Worm (Caenorhabditis elegans) whole organism, young adult: ENCODE data around the gene fbxa-61.

Experiments
- B0261.1 ChIP-seq: sonication (generic microtip); optimal IDR thresholded peaks from 2 replicates; lab custom pipeline; 2016; ENCODE audit warnings: mild to moderate bottlenecking, missing genetic modification characterization, moderate library complexity, missing compliant biosample characterization
- C06A6.2 ChIP-seq: fragments of 200-800 bp; sonication (Bioruptor generic); conservative IDR thresholded peaks from 2 replicates; pipeline ENCODE4 v1.3.6; 2022; ENCODE audit warnings: missing genetic modification characterization, missing compliant biosample characterization
- F22D6.2 ChIP-seq: sonication (generic microtip); optimal IDR thresholded peaks from 2 replicates; lab custom pipeline; 2016; ENCODE audit warnings: mild to moderate bottlenecking, missing genetic modification characterization, missing compliant biosample characterization
- F23B12.7 ChIP-seq: sonication (generic microtip); optimal IDR thresholded peaks from 2 replicates; lab custom pipeline; 2017; ENCODE audit warnings: missing genetic modification characterization, mild to moderate bottlenecking, missing compliant biosample characterization, antibody characterized with exemption, moderate library complexity; ENCODE audit not compliant: insufficient read depth
- F33H1.4 ChIP-seq: fragments of 200-800 bp; sonication (Bioruptor generic); IDR thresholded peaks from 2 replicates; pipeline ENCODE4 v1.3.6; 2022; ENCODE audit warnings: missing genetic modification reagents, missing genetic modification characterization, missing compliant biosample characterization
- F37B4.10 ChIP-seq: fragments of 200-800 bp; sonication (Bioruptor generic); IDR thresholded peaks from 2 replicates; pipeline ENCODE4 v1.3.6; 2022; ENCODE audit warnings: missing genetic modification characterization, missing compliant biosample characterization
- F49E8.2 ChIP-seq: sonication (generic microtip); optimal IDR thresholded peaks from 3 replicates; lab custom pipeline; 2017; ENCODE audit warnings: missing genetic modification characterization, mild to moderate bottlenecking, missing compliant biosample characterization, antibody characterized with exemption, moderate library complexity; ENCODE audit not compliant: insufficient read depth
- F52B5.7 ChIP-seq: sonication (generic microtip); optimal IDR thresholded peaks from 2 replicates; lab custom pipeline; 2016; ENCODE audit warnings: mild to moderate bottlenecking, missing genetic modification characterization, missing compliant biosample characterization
- F55B11.4 ChIP-seq: sonication (generic microtip); optimal IDR thresholded peaks from 2 replicates; lab custom pipeline; 2016; ENCODE audit warnings: missing compliant biosample characterization, missing genetic modification characterization, borderline replicate concordance; ENCODE audit not compliant: insufficient read depth
- F57C9.4 ChIP-seq: sonication (generic microtip); optimal IDR thresholded peaks from 2 replicates; lab custom pipeline; 2017; ENCODE audit warnings: mild to moderate bottlenecking, missing genetic modification characterization, missing compliant biosample characterization
- K11D2.4 ChIP-seq: fragments of 200-800 bp; sonication (Bioruptor generic); IDR thresholded peaks from 2 replicates; pipeline ENCODE4 v1.3.6; 2022; ENCODE audit warnings: missing genetic modification reagents, missing genetic modification characterization, missing compliant biosample characterization
- K12H6.12 ChIP-seq: fragments of 200-800 bp; sonication (Bioruptor generic); optimal IDR thresholded peaks from 2 replicates; lab custom pipeline; 2018; ENCODE audit warnings: mild to moderate bottlenecking, missing genetic modification characterization, missing compliant biosample characterization
- T07F8.4 ChIP-seq: sonication (generic microtip); optimal IDR thresholded peaks from 2 replicates; lab custom pipeline; 2016; ENCODE audit warnings: mild to moderate bottlenecking, missing genetic modification characterization, moderate library complexity, missing compliant biosample characterization
- Y56A3A.18 ChIP-seq: fragments of 200-800 bp; sonication (Bioruptor generic); IDR thresholded peaks from 2 replicates; pipeline ENCODE4 v1.3.6; 2022; ENCODE audit warnings: missing genetic modification reagents, missing genetic modification characterization, missing compliant biosample characterization
- Y79H2A.3 ChIP-seq: fragments of 200-800 bp; sonication (Bioruptor generic); conservative IDR thresholded peaks from 2 replicates; pipeline ENCODE4 v1.3.6; 2022; ENCODE audit warnings: missing genetic modification reagents, missing genetic modification characterization, missing compliant biosample characterization
- akir-1 ChIP-seq: fragments of 200-800 bp; sonication (Bioruptor generic); optimal IDR thresholded peaks from 2 replicates; lab custom pipeline; 2018; ENCODE audit warnings: mild to moderate bottlenecking, missing genetic modification characterization, moderate library complexity, missing compliant biosample characterization
- atf-7 ChIP-seq: sonication (generic microtip); optimal IDR thresholded peaks from 2 replicates; lab custom pipeline; 2017; ENCODE audit warnings: mild to moderate bottlenecking, missing genetic modification characterization, missing compliant biosample characterization
- attf-5 ChIP-seq: fragments of 200-800 bp; sonication (Bioruptor generic); optimal IDR thresholded peaks from 2 replicates; lab custom pipeline; 2018; ENCODE audit warnings: mild to moderate bottlenecking, missing genetic modification characterization, missing compliant biosample characterization
- attf-6 ChIP-seq: fragments of 200-800 bp; sonication (Bioruptor generic); IDR thresholded peaks from 2 replicates; pipeline ENCODE4 v1.3.6; 2022; ENCODE audit warnings: missing genetic modification reagents, missing genetic modification characterization, missing compliant biosample characterization
- ceh-27 ChIP-seq: fragments of 200-800 bp; sonication (Bioruptor generic); optimal IDR thresholded peaks from 2 replicates; lab custom pipeline; 2018; ENCODE audit warnings: mild to moderate bottlenecking, missing genetic modification characterization, moderate library complexity, missing compliant biosample characterization
- die-1 ChIP-seq: sonication (generic microtip); optimal IDR thresholded peaks from 2 replicates; lab custom pipeline; 2016; ENCODE audit warnings: missing genotype, mild to moderate bottlenecking, missing genetic modification characterization, missing compliant biosample characterization
- dpff-1 ChIP-seq: sonication (generic microtip); optimal IDR thresholded peaks from 2 replicates; lab custom pipeline; 2017; ENCODE audit warnings: mild to moderate bottlenecking, missing genetic modification characterization, missing compliant biosample characterization
- ekl-4 ChIP-seq: fragments of 200-800 bp; sonication (Bioruptor generic); IDR thresholded peaks from 2 replicates; pipeline ENCODE4 v1.3.6; 2022; ENCODE audit warnings: missing genetic modification reagents, missing genetic modification characterization, missing compliant biosample characterization
- hlh-26 ChIP-seq: fragments of 200-800 bp; sonication (Bioruptor generic); conservative IDR thresholded peaks from 2 replicates; pipeline ENCODE4 v1.3.6; 2022; ENCODE audit warnings: missing genetic modification reagents, missing genetic modification characterization, missing compliant biosample characterization
- hmg-1.2 ChIP-seq: fragments of 200-800 bp; sonication (Bioruptor generic); IDR thresholded peaks from 2 replicates; pipeline ENCODE4 v1.3.6; 2022; ENCODE audit warnings: missing genetic modification reagents, missing genetic modification characterization, missing compliant biosample characterization
- lin-35 ChIP-seq, 3 experiments: fragments of 150-350 bp in 2 of 3; sonication (generic microtip) in 1 of 3; optimal IDR thresholded peaks; 2 replicates each; lab custom pipeline; 2014 to 2018; ENCODE audit warnings: missing biosample characterization in 3 of 3, missing genetic modification characterization in 3 of 3, missing genetic modification reagents in 3 of 3
- lin-40 ChIP-seq: sonication (generic microtip); optimal IDR thresholded peaks from 2 replicates; lab custom pipeline; 2016; ENCODE audit warnings: missing genetic modification characterization, mild to moderate bottlenecking, missing compliant biosample characterization, missing genotype, missing genetic modification reagents
- lin-54 ChIP-seq: fragments of 200-800 bp; sonication (Bioruptor generic); optimal IDR thresholded peaks from 2 replicates; lab custom pipeline; 2018; ENCODE audit warnings: mild to moderate bottlenecking, missing genetic modification characterization, missing compliant biosample characterization
- lsl-1 ChIP-seq: fragments of 200-800 bp; sonication (Bioruptor generic); optimal IDR thresholded peaks from 2 replicates; lab custom pipeline; 2018; ENCODE audit warnings: mild to moderate bottlenecking, missing genetic modification characterization, moderate library complexity, missing compliant biosample characterization
- lsy-27 ChIP-seq: sonication (generic microtip); optimal IDR thresholded peaks from 2 replicates; lab custom pipeline; 2017; ENCODE audit warnings: missing genetic modification characterization, mild to moderate bottlenecking, missing compliant biosample characterization, antibody characterized with exemption, missing genotype, borderline replicate concordance; ENCODE audit not compliant: insufficient read depth
- mel-28 ChIP-seq: sonication (generic microtip); optimal IDR thresholded peaks from 2 replicates; lab custom pipeline; 2016; ENCODE audit warnings: borderline replicate concordance, mild to moderate bottlenecking, missing genetic modification characterization, missing compliant biosample characterization
- mxl-1 ChIP-seq: sonication (generic microtip); optimal IDR thresholded peaks from 2 replicates; lab custom pipeline; 2016; ENCODE audit warnings: missing genetic modification characterization, missing compliant biosample characterization
- nfyb-1 ChIP-seq: fragments of 200-800 bp; sonication (Bioruptor generic); IDR thresholded peaks from 2 replicates; pipeline ENCODE4 v1.3.6; 2022; ENCODE audit warnings: missing genetic modification reagents, missing genetic modification characterization, missing compliant biosample characterization
- nhr-179 ChIP-seq: sonication (generic microtip); optimal IDR thresholded peaks from 2 replicates; lab custom pipeline; 2016; ENCODE audit warnings: mild to moderate bottlenecking, missing genetic modification characterization, missing compliant biosample characterization
- rcor-1 ChIP-seq: fragments of 200-800 bp; sonication (Bioruptor generic); IDR thresholded peaks from 2 replicates; pipeline ENCODE4 v1.3.6; 2022; ENCODE audit warnings: missing genetic modification reagents, missing genetic modification characterization, missing compliant biosample characterization
- snpc-1.3 ChIP-seq: sonication (generic microtip); optimal IDR thresholded peaks from 2 replicates; lab custom pipeline; 2017; ENCODE audit warnings: missing genetic modification characterization, mild to moderate bottlenecking, missing compliant biosample characterization, antibody characterized with exemption, moderate library complexity, missing genotype, missing genetic modification reagents; ENCODE audit not compliant: insufficient read depth
- somi-1 ChIP-seq: fragments of 200-800 bp; sonication (Bioruptor generic); optimal IDR thresholded peaks from 2 replicates; lab custom pipeline; 2018; ENCODE audit warnings: mild to moderate bottlenecking, missing genetic modification characterization, missing compliant biosample characterization
- tbp1 ChIP-seq: fragments of 200-800 bp; sonication (Bioruptor generic); optimal IDR thresholded peaks from 2 replicates; lab custom pipeline; 2018; ENCODE audit warnings: mild to moderate bottlenecking, missing genetic modification characterization, missing compliant biosample characterization
- tbx-9 ChIP-seq: sonication (generic microtip); optimal IDR thresholded peaks from 2 replicates; lab custom pipeline; 2016; ENCODE audit warnings: borderline replicate concordance, missing genetic modification characterization, inconsistent platforms, missing compliant biosample characterization
- tlf-1 ChIP-seq: fragments of 200-800 bp; sonication (Bioruptor generic); optimal IDR thresholded peaks from 2 replicates; lab custom pipeline; 2018; ENCODE audit warnings: mild to moderate bottlenecking, missing genetic modification characterization, missing compliant biosample characterization
- xnd-1 ChIP-seq: sonication (generic microtip); optimal IDR thresholded peaks from 2 replicates; lab custom pipeline; 2016; ENCODE audit warnings: missing genotype, missing genetic modification reagents, missing genetic modification characterization, missing compliant biosample characterization
- zim-3 ChIP-seq: sonication (generic microtip); optimal IDR thresholded peaks from 2 replicates; lab custom pipeline; 2017; ENCODE audit warnings: mild to moderate bottlenecking, missing genetic modification characterization, moderate library complexity, missing compliant biosample characterization
- ztf-22 ChIP-seq: fragments of 200-800 bp; sonication (Bioruptor generic); optimal IDR thresholded peaks from 2 replicates; lab custom pipeline; 2018; ENCODE audit warnings: mild to moderate bottlenecking, missing genetic modification characterization, moderate library complexity, missing compliant biosample characterization
- ztf-6 ChIP-seq: fragments of 200-800 bp; sonication (Bioruptor generic); IDR thresholded peaks from 2 replicates; pipeline ENCODE4 v1.3.6; 2022; ENCODE audit warnings: missing genetic modification reagents, missing genetic modification characterization, missing compliant biosample characterization

Gene fbxa-61

DNA sequence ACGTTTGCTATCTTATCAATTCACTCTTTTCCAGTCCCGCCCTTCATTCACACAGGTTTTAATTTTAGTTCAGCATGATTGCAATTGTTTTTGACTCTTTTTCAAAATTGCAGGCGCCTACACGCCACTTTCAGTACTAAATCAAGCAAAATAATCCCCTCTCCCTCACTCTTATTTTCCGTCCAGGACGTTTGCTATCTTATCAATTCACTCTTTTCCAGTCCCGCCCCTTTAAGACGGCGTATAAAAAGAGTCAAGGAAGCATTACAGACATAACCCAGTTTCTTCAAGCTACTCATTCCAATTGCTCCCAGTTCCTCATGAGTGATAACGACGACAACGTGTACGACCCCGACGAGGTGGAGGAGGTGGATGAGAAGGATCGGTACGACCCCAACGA, 24.2 kb upstream of the fbxa-61 start, which contains the start of gene Y119D3B.21 (continued):
- TF ChIP-seq nfyb-1 (GFP tag; lab: Robert Waterston, UW) (no peak), F37B4.10 (GFP tag; lab: Robert Waterston, UW) (no peak), Y56A3A.18 (GFP tag; lab: Robert Waterston, UW) (no peak), lin-40 (tag; lab: Kevin White, UChicago) (no peak), B0261.1 (tag; lab: Kevin White, UChicago) (no peak), ztf-22 (peak; percentile 39), zim-3 (tag; lab: Kevin White, UChicago) (no peak), attf-6 (GFP tag; lab: Robert Waterston, UW) (no peak), mel-28 (tag; lab: Kevin White, UChicago) (no peak), tlf-1 (GFP tag; lab: Kevin White, UChicago) (no peak), T07F8.4 (tag; lab: Kevin White, UChicago) (no peak), F57C9.4 (tag; lab: Kevin White, UChicago) (no peak), ekl-4 (GFP tag; lab: Robert Waterston, UW) (no peak), hmg-1.2 (GFP tag; lab: Robert Waterston, UW) (no peak), somi-1 (GFP tag; lab: Kevin White, UChicago) (no peak), lin-54 (GFP tag; lab: Kevin White, UChicago) (peak; percentile 11), ceh-27 (GFP tag; lab: Kevin White, UChicago) (no peak), ztf-6 (GFP tag; lab: Robert Waterston, UW) (no peak), K11D2.4 (GFP tag; lab: Robert Waterston, UW) (no peak), F22D6.2 (tag; lab: Kevin White, UChicago) (no peak)
- TF ChIP-seq, all 124 proteins: peak for 10

DNA sequence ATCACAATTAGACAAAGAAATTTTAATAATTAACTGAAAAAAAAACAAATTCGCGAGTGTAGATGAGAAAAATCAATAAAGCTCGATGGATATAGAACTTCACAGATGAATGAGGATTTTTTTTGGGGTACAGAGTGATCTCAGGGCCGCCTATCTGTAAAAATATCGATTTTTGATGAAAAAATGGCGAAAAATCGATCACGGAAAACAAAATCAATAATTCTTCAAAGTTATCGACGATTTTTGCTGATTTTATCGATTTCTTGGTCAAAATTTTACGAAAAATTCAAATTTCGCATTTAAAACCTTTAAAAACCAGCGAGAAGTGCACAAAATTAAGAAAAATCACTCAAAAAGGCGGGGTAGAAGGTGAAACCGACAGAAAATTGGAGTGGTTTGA, 22.8 kb upstream of the fbxa-61 start:
- TF ChIP-seq F49E8.2 (tag; lab: Kevin White, UChicago), result no peak
- no peak for TF ChIP-seq F33H1.4 (GFP tag; lab: Robert Waterston, UW)
- no peak for TF ChIP-seq mel-28 (tag; lab: Kevin White, UChicago)
- no peak for TF ChIP-seq rcor-1 (GFP tag; lab: Robert Waterston, UW)
- TF ChIP-seq F23B12.7 (tag; lab: Kevin White, UChicago), result no peak
- no peak for TF ChIP-seq Y79H2A.3 (GFP tag; lab: Robert Waterston, UW)
- no peak for TF ChIP-seq hlh-26 (GFP tag; lab: Robert Waterston, UW)
- no peak for TF ChIP-seq C06A6.2 (GFP tag; lab: Robert Waterston, UW)
- no peak for TF ChIP-seq lsy-27 (tag; lab: Kevin White, UChicago)
- TF ChIP-seq tbx-9 (tag; lab: Kevin White, UChicago), result no peak

DNA sequence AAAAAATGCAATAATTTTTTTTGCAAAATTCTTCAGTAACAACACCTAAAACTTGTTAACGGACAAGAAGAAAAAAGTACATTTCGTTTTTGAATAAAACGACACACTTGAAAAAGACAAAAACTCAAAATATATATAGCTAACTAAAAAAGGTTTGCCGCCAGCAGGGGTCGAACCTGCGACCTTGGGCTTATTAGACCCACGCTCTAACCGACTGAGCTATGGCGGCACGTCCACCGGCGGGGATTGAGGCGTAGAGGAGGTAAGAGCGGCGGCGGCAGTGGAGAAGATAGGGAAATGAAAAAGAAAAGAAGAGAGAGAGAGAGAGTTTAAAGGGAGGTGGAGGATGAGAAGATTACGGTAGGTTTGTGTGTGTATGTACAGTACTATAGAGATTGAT, 20.6 kb upstream of the fbxa-61 start:
- no peak for TF ChIP-seq tbx-9 (tag; lab: Kevin White, UChicago)
- no peak for TF ChIP-seq die-1
- no peak for TF ChIP-seq nhr-179 (tag; lab: Kevin White, UChicago)
- TF ChIP-seq tbp1, result peak; percentile 91
- no peak for TF ChIP-seq dpff-1 (tag; lab: Kevin White, UChicago)
- TF ChIP-seq hmg-1.2 (GFP tag; lab: Robert Waterston, UW), result peak; percentile 47
- TF ChIP-seq akir-1, result no peak
- TF ChIP-seq F52B5.7 (tag; lab: Kevin White, UChicago), result no peak
- TF ChIP-seq lsl-1, result peak; percentile 9
- peak; percentile 38 for TF ChIP-seq snpc-1.3 (tag; lab: Kevin White, UChicago)
- TF ChIP-seq atf-7, result no peak
- TF ChIP-seq C06A6.2 (GFP tag; lab: Robert Waterston, UW), result no peak
- no peak for TF ChIP-seq lin-35 (GFP tag; optimal IDR thresholded peaks at IDR 0.05; lab: Kevin White, UChicago)
- no peak for TF ChIP-seq ztf-6 (GFP tag; lab: Robert Waterston, UW)
- no peak for TF ChIP-seq xnd-1 (tag; lab: Kevin White, UChicago)
- peak; percentile 36 for TF ChIP-seq F23B12.7 (tag; lab: Kevin White, UChicago)
- peak; percentile 29 for TF ChIP-seq attf-5 (GFP tag; lab: Kevin White, UChicago)
- TF ChIP-seq ztf-22, result no peak
- no peak for TF ChIP-seq K12H6.12 (tag; lab: Kevin White, UChicago)
- TF ChIP-seq F55B11.4 (tag; lab: Kevin White, UChicago), result no peak
- TF ChIP-seq mxl-1, result peak; percentile 25
- no peak for TF ChIP-seq hlh-26 (GFP tag; lab: Robert Waterston, UW)
